Comparison of ENCODE assay signal across 5 fruit fly cellular contexts in genomic region chr2L:7960581-7961530, dm6.
A peak's percentile ranks its signal among the peaks of the same experiment; 100 is the strongest.
TF ChIP-seq lines count a peak whose summit lies in the region.

No protein-coding gene starts in this region.

- no peak for TF ChIP-seq CTCF in whole organism, embryonic (GFP tag; optimal IDR thresholded peaks at IDR 0.05; lab: Kevin White, UChicago)

TF ChIP-seq in whole organism, adult, 20 proteins besides CTCF, POLR2A, EP300 and RAD21 (continues in another document):
- peak; percentile 72 for TF ChIP-seq tj (GFP tag; optimal IDR thresholded peaks at IDR 0.05; lab: Kevin White, UChicago)
- TF ChIP-seq CG7045 (GFP tag; optimal IDR thresholded peaks at IDR 0.05; lab: Kevin White, UChicago) = peak; percentile 85
- peak; percentile 90 for TF ChIP-seq Crg-1 (GFP tag; optimal IDR thresholded peaks at IDR 0.05; lab: Kevin White, UChicago)
- TF ChIP-seq toe (GFP tag; optimal IDR thresholded peaks at IDR 0.05; lab: Kevin White, UChicago) = peak; percentile 5
- TF ChIP-seq CG14711 (tag; optimal IDR thresholded peaks at IDR 0.05; lab: Kevin White, UChicago) = peak; percentile 75
- peak; percentile 61 for TF ChIP-seq CG5204 (GFP tag; optimal IDR thresholded peaks at IDR 0.05; lab: Kevin White, UChicago)
- peak; percentile 84 for TF ChIP-seq CG33017 (tag; optimal IDR thresholded peaks at IDR 0.05; lab: Kevin White, UChicago)
- no peak for TF ChIP-seq Hr96 (GFP tag; optimal IDR thresholded peaks at IDR 0.05; lab: Kevin White, UChicago)
- peak; percentile 97 for TF ChIP-seq cic (GFP tag; optimal IDR thresholded peaks at IDR 0.05; lab: Kevin White, UChicago)
- TF ChIP-seq CG11617 (GFP tag; optimal IDR thresholded peaks at IDR 0.05; lab: Kevin White, UChicago) = peak; percentile 83
- no peak for TF ChIP-seq cnc (optimal IDR thresholded peaks at IDR 0.05; lab: Kevin White, UChicago)
- TF ChIP-seq kay (GFP tag; lab: Kevin White, UChicago; ENCODE audit: borderline replicate concordance) = peak; percentile 98
- peak; percentile 79 for TF ChIP-seq pad (GFP tag; optimal IDR thresholded peaks at IDR 0.05; lab: Kevin White, UChicago)
- TF ChIP-seq bab1 (GFP tag; optimal IDR thresholded peaks at IDR 0.05; lab: Kevin White, UChicago) = no peak
- peak; percentile 94 for TF ChIP-seq ovo (GFP tag; optimal IDR thresholded peaks at IDR 0.05; lab: Kevin White, UChicago)
- peak; percentile 34 for TF ChIP-seq CG1620 (GFP tag; optimal IDR thresholded peaks at IDR 0.05; lab: Kevin White, UChicago)
- peak; percentile 75 for TF ChIP-seq Mnt (GFP tag; optimal IDR thresholded peaks at IDR 0.05; lab: Kevin White, UChicago)
- peak; percentile 49 for TF ChIP-seq Clk (GFP tag; optimal IDR thresholded peaks at IDR 0.05; lab: Kevin White, UChicago)

TF ChIP-seq in whole organism, embryonic, 481 proteins besides CTCF, POLR2A, EP300 and RAD21 (continues in another document):
- peak; percentile 69 for TF ChIP-seq sob (GFP tag; IDR thresholded peaks at IDR 0.05; lab: Robert Waterston, UW)
- peak; percentile 28 for TF ChIP-seq sens (GFP tag; lab: Kevin White, UChicago)
- TF ChIP-seq cato (GFP tag; optimal IDR thresholded peaks at IDR 0.05; lab: Kevin White, UChicago; ENCODE audit: borderline replicate concordance) = no peak
- TF ChIP-seq CG3281 (GFP tag; optimal IDR thresholded peaks at IDR 0.05; lab: Kevin White, UChicago) = peak; percentile 84
- peak; percentile 64 for TF ChIP-seq NfI (GFP tag; optimal IDR thresholded peaks at IDR 0.05; lab: Kevin White, UChicago)
- 0 out of 2 replicates have a peak, but pooled peaks have one; percentile 11 for TF ChIP-seq rib (GFP tag; IDR thresholded peaks at IDR 0.05; lab: Robert Waterston, UW)
- TF ChIP-seq CG8388 (GFP tag; optimal IDR thresholded peaks at IDR 0.05; lab: Kevin White, UChicago) = no peak
- peak; percentile 23 for TF ChIP-seq Nf-YC (tag; optimal IDR thresholded peaks at IDR 0.05; lab: Kevin White, UChicago)
- TF ChIP-seq bcd (GFP tag; optimal IDR thresholded peaks at IDR 0.05; lab: Kevin White, UChicago) = peak; percentile 63
- TF ChIP-seq dmrt99B (tag; optimal IDR thresholded peaks at IDR 0.05; lab: Kevin White, UChicago) = peak; percentile 14
- TF ChIP-seq schlank (tag; optimal IDR thresholded peaks at IDR 0.05; lab: Kevin White, UChicago) = peak; percentile 5
- 0 out of 3 replicates have a peak, but pooled peaks have one; percentile 21 for TF ChIP-seq ci (GFP tag; IDR thresholded peaks at IDR 0.05; lab: Robert Waterston, UW)
- peak; percentile 70 for TF ChIP-seq CG1233 (GFP tag; optimal IDR thresholded peaks at IDR 0.05; lab: Kevin White, UChicago)
- TF ChIP-seq Atf6 (GFP tag; IDR thresholded peaks at IDR 0.05; lab: Robert Waterston, UW) = peak; percentile 55
- TF ChIP-seq CG15269 (tag; optimal IDR thresholded peaks at IDR 0.05; lab: Kevin White, UChicago) = peak; percentile 48
- peak; percentile 0 for TF ChIP-seq Sox100B (GFP tag; optimal IDR thresholded peaks at IDR 0.05; lab: Kevin White, UChicago)
- TF ChIP-seq CG7745 (tag; optimal IDR thresholded peaks at IDR 0.05; lab: Kevin White, UChicago) = no peak
- no peak for TF ChIP-seq gcm (GFP tag; optimal IDR thresholded peaks at IDR 0.05; lab: Kevin White, UChicago)

TF ChIP-seq in whole organism, prepupa, 60 proteins besides CTCF, POLR2A, EP300 and RAD21 (continues in another document):
- TF ChIP-seq CG10669 (GFP tag; optimal IDR thresholded peaks at IDR 0.05; lab: Kevin White, UChicago) (peak; percentile 14), CG31627 (GFP tag; optimal IDR thresholded peaks at IDR 0.05; lab: Kevin White, UChicago) (no peak), CG1621 (tag; optimal IDR thresholded peaks at IDR 0.05; lab: Kevin White, UChicago) (no peak), CG3032 (tag; optimal IDR thresholded peaks at IDR 0.05; lab: Kevin White, UChicago) (peak; percentile 15), CG10631 (GFP tag; optimal IDR thresholded peaks at IDR 0.05; lab: Kevin White, UChicago) (no peak), Hr39 (GFP tag; optimal IDR thresholded peaks at IDR 0.05; lab: Kevin White, UChicago) (no peak), CG8319 (GFP tag; optimal IDR thresholded peaks at IDR 0.05; lab: Kevin White, UChicago) (no peak), dac (GFP tag; optimal IDR thresholded peaks at IDR 0.05; lab: Kevin White, UChicago) (no peak), spab (GFP tag; optimal IDR thresholded peaks at IDR 0.05; lab: Kevin White, UChicago) (peak; percentile 44), Lpt (GFP tag; optimal IDR thresholded peaks at IDR 0.05; lab: Kevin White, UChicago) (no peak), CG6854 (GFP tag; optimal IDR thresholded peaks at IDR 0.05; lab: Kevin White, UChicago) (no peak), CG34406 (GFP tag; optimal IDR thresholded peaks at IDR 0.05; lab: Kevin White, UChicago) (peak; percentile 48), fkh (GFP tag; optimal IDR thresholded peaks at IDR 0.05; lab: Kevin White, UChicago) (peak; percentile 98), Sox15 (GFP tag; optimal IDR thresholded peaks at IDR 0.05; lab: Kevin White, UChicago) (no peak), esn (GFP tag; optimal IDR thresholded peaks at IDR 0.05; lab: Kevin White, UChicago) (no peak), CG6808 (GFP tag; optimal IDR thresholded peaks at IDR 0.05; lab: Kevin White, UChicago) (peak; percentile 69), Hr4 (GFP tag; optimal IDR thresholded peaks at IDR 0.05; lab: Kevin White, UChicago) (peak; percentile 1), Blimp-1 (GFP tag; optimal IDR thresholded peaks at IDR 0.05; lab: Kevin White, UChicago) (no peak), fd59A (GFP tag; optimal IDR thresholded peaks at IDR 0.05; lab: Kevin White, UChicago) (no peak), pdm3 (GFP tag; optimal IDR thresholded peaks at IDR 0.05; lab: Kevin White, UChicago) (no peak)

TF ChIP-seq in whole organism, pupa, 21 proteins besides CTCF, POLR2A, EP300 and RAD21:
- peak; percentile 2 for TF ChIP-seq Pif1A (GFP tag; optimal IDR thresholded peaks at IDR 0.05; lab: Kevin White, UChicago)
- TF ChIP-seq CG32121 (GFP tag; IDR thresholded peaks at IDR 0.05; lab: Robert Waterston, UW) = no peak
- TF ChIP-seq Pif1B (GFP tag; optimal IDR thresholded peaks at IDR 0.05; lab: Kevin White, UChicago) = peak; percentile 42
- peak; percentile 37 for TF ChIP-seq CG34367 (tag; optimal IDR thresholded peaks at IDR 0.05; lab: Kevin White, UChicago)
- TF ChIP-seq CG13204 (GFP tag; optimal IDR thresholded peaks at IDR 0.05; lab: Kevin White, UChicago) = peak; percentile 16
- peak; percentile 21 for TF ChIP-seq CG15710 (tag; optimal IDR thresholded peaks at IDR 0.05; lab: Kevin White, UChicago)
- TF ChIP-seq CG10348 (GFP tag; IDR thresholded peaks at IDR 0.05; lab: Robert Waterston, UW) = no peak
- no peak for TF ChIP-seq EcR (GFP tag; optimal IDR thresholded peaks at IDR 0.05; lab: Kevin White, UChicago)
- TF ChIP-seq fd96Ca (GFP tag; IDR thresholded peaks at IDR 0.05; lab: Robert Waterston, UW) = peak; percentile 37; the same call in 1 of the 3 replicates
- TF ChIP-seq CG4496 (GFP tag; IDR thresholded peaks at IDR 0.05; lab: Robert Waterston, UW) = peak; percentile 57; the same call in 2 of the 3 replicates
- TF ChIP-seq CG17806 (tag; optimal IDR thresholded peaks at IDR 0.05; lab: Kevin White, UChicago) = peak; percentile 47
- TF ChIP-seq Snoo (tag; optimal IDR thresholded peaks at IDR 0.05; lab: Kevin White, UChicago) = no peak
- peak; percentile 24 for TF ChIP-seq CG8159 (tag; optimal IDR thresholded peaks at IDR 0.05; lab: Kevin White, UChicago)
- peak; percentile 69; the same call in 1 of the 2 replicates for TF ChIP-seq CG12605 (GFP tag; IDR thresholded peaks at IDR 0.05; lab: Robert Waterston, UW)
- peak; percentile 39 for TF ChIP-seq CG9948 (tag; optimal IDR thresholded peaks at IDR 0.05; lab: Kevin White, UChicago)
- TF ChIP-seq rn (GFP tag; IDR thresholded peaks at IDR 0.05; lab: Robert Waterston, UW) = no peak
- peak; percentile 18; the same call in 1 of the 2 replicates for TF ChIP-seq Ets98B (GFP tag; IDR thresholded peaks at IDR 0.05; lab: Robert Waterston, UW)
- peak; percentile 1 for TF ChIP-seq D1 (tag; optimal IDR thresholded peaks at IDR 0.05; lab: Kevin White, UChicago)
- TF ChIP-seq CG8301 (tag; optimal IDR thresholded peaks at IDR 0.05; lab: Kevin White, UChicago) = peak; percentile 53
- TF ChIP-seq CG14655 (GFP tag; optimal IDR thresholded peaks at IDR 0.05; lab: Kevin White, UChicago) = peak; percentile 77
- peak; percentile 45 for TF ChIP-seq gl (tag; optimal IDR thresholded peaks at IDR 0.05; lab: Kevin White, UChicago)

TF ChIP-seq in whole organism, wandering third instar larva, 38 proteins besides CTCF, POLR2A, EP300 and RAD21 (continues in another document):
- TF ChIP-seq pan (optimal IDR thresholded peaks at IDR 0.05; lab: Kevin White, UChicago) (no peak), CG9705 (GFP tag; optimal IDR thresholded peaks at IDR 0.05; lab: Kevin White, UChicago) (no peak), Jra (GFP tag; optimal IDR thresholded peaks at IDR 0.05; lab: Kevin White, UChicago) (no peak), N (GFP tag; optimal IDR thresholded peaks at IDR 0.05; lab: Kevin White, UChicago) (no peak), rgr (GFP tag; optimal IDR thresholded peaks at IDR 0.05; lab: Kevin White, UChicago) (peak; percentile 63), foxo (GFP tag; optimal IDR thresholded peaks at IDR 0.05; lab: Kevin White, UChicago) (peak in 1 of 2 experiments; percentile 25), Hnf4 (GFP tag; optimal IDR thresholded peaks at IDR 0.05; lab: Kevin White, UChicago) (peak; percentile 21), CrebA (GFP tag; optimal IDR thresholded peaks at IDR 0.05; lab: Kevin White, UChicago; ENCODE audit: borderline replicate concordance) (peak; percentile 72), HLH106 (tag; optimal IDR thresholded peaks at IDR 0.05; lab: Kevin White, UChicago) (peak; percentile 13), Hr78 (GFP tag; optimal IDR thresholded peaks at IDR 0.05; lab: Kevin White, UChicago) (no peak), brk (GFP tag; optimal IDR thresholded peaks at IDR 0.05; lab: Kevin White, UChicago) (peak; percentile 50), Dfd (GFP tag; optimal IDR thresholded peaks at IDR 0.05; lab: Kevin White, UChicago) (no peak), Dif (GFP tag; optimal IDR thresholded peaks at IDR 0.05; lab: Kevin White, UChicago; ENCODE audit: partially characterized antibody) (no peak), OdsH (GFP tag; optimal IDR thresholded peaks at IDR 0.05; lab: Kevin White, UChicago) (peak; percentile 53), psq (GFP tag; optimal IDR thresholded peaks at IDR 0.05; lab: Kevin White, UChicago) (peak; percentile 58), dmrt93B (GFP tag; optimal IDR thresholded peaks at IDR 0.05; lab: Kevin White, UChicago) (no peak), Rel (GFP tag; optimal IDR thresholded peaks at IDR 0.05; lab: Kevin White, UChicago) (no peak), Rel (tag; optimal IDR thresholded peaks at IDR 0.05; lab: Kevin White, UChicago) (peak; percentile 50), br (GFP tag; optimal IDR thresholded peaks at IDR 0.05; lab: Kevin White, UChicago) (no peak), Myc (optimal IDR thresholded peaks at IDR 0.05; lab: Kevin White, UChicago) (no peak), sage (GFP tag; optimal IDR thresholded peaks at IDR 0.05; lab: Kevin White, UChicago) (peak; percentile 8), usp (GFP tag; optimal IDR thresholded peaks at IDR 0.05; lab: Kevin White, UChicago) (no peak), Vsx2 (GFP tag; optimal IDR thresholded peaks at IDR 0.05; lab: Kevin White, UChicago; ENCODE audit: partially characterized antibody) (peak; percentile 6)
